Fruit fly (Drosophila melanogaster): ENCODE data around the gene CG14204.

The CG14204 gene

DNA sequence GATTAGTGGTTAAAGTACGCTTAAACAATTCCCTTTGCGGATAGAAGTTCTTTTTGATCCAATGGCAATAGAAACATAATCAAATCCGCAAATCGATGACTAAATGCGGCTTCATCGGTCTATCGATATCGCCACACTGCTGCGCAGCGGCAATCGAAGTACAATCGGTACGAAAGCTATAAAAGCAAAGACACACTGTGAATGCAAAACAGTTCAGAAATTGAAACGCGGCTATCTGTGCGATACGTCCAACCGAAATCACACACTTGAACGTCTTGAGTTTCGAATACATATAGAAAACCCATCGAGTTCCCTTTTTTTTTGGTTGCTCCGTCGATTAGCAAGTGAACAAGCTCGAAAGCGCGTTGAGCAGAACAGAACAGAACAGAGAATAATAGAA, 21.6 kb downstream of the CG14204 start, which contains the start of gene CG14207 (continued):
- no peak for TF ChIP-seq CG12391 (tag; optimal IDR thresholded peaks at IDR 0.05)
- no peak for TF ChIP-seq CG8388 (GFP tag; optimal IDR thresholded peaks at IDR 0.05)
- no peak for TF ChIP-seq Xrp1 (GFP tag; IDR thresholded peaks at IDR 0.05)
- TF ChIP-seq C15 (GFP tag; IDR thresholded peaks at IDR 0.05): no peak
- no peak for TF ChIP-seq CG8359 (GFP tag; optimal IDR thresholded peaks at IDR 0.05; ENCODE audit: borderline replicate concordance)
- TF ChIP-seq Hey (tag; optimal IDR thresholded peaks at IDR 0.05): no peak
- no peak for TF ChIP-seq CG4617 (GFP tag; optimal IDR thresholded peaks at IDR 0.05; ENCODE audit: borderline replicate concordance)
- peak; percentile 51 for TF ChIP-seq pzg (GFP tag; optimal IDR thresholded peaks at IDR 0.05)
- TF ChIP-seq gcm2 (GFP tag; optimal IDR thresholded peaks at IDR 0.05): no peak
- TF ChIP-seq toy (GFP tag; IDR thresholded peaks at IDR 0.05): no peak
- TF ChIP-seq CG2120 (GFP tag; optimal IDR thresholded peaks at IDR 0.05): no peak
- TF ChIP-seq Atf3 (GFP tag; optimal IDR thresholded peaks at IDR 0.05): no peak
- TF ChIP-seq Jarid2 (GFP tag; optimal IDR thresholded peaks at IDR 0.05): peak; percentile 77
- TF ChIP-seq MESR4 (GFP tag; optimal IDR thresholded peaks at IDR 0.05): peak; percentile 22
- no peak for TF ChIP-seq az2 (GFP tag; optimal IDR thresholded peaks at IDR 0.05)
- no peak for TF ChIP-seq Atf-2 (GFP tag; optimal IDR thresholded peaks at IDR 0.05)
- no peak for TF ChIP-seq CG3838 (GFP tag; optimal IDR thresholded peaks at IDR 0.05)
- TF ChIP-seq ind (GFP tag; optimal IDR thresholded peaks at IDR 0.05): no peak
- no peak for TF ChIP-seq phol (tag; optimal IDR thresholded peaks at IDR 0.05)
- no peak for TF ChIP-seq da (GFP tag; optimal IDR thresholded peaks at IDR 0.05)
- peak; percentile 88 for TF ChIP-seq E2f2 (GFP tag; IDR thresholded peaks at IDR 0.05)
- TF ChIP-seq CG12744 (GFP tag; optimal IDR thresholded peaks at IDR 0.05): no peak
- TF ChIP-seq caup (GFP tag; optimal IDR thresholded peaks at IDR 0.05; ENCODE audit: severe bottlenecking): peak; percentile 49
- peak; percentile 40 for TF ChIP-seq CG10543 (GFP tag; optimal IDR thresholded peaks at IDR 0.05)
- peak; percentile 30; the same call in 1 of the 2 replicates for TF ChIP-seq CG11247 (GFP tag; IDR thresholded peaks at IDR 0.05)
- no peak for TF ChIP-seq HLH3B (GFP tag; IDR thresholded peaks at IDR 0.05)
- peak; percentile 28 for TF ChIP-seq Fer1 (GFP tag; optimal IDR thresholded peaks at IDR 0.05)
- TF ChIP-seq CG1647 (GFP tag; optimal IDR thresholded peaks at IDR 0.05): no peak
- TF ChIP-seq CG1603 (tag; optimal IDR thresholded peaks at IDR 0.05): peak; percentile 20
- peak; percentile 28 for TF ChIP-seq pros (GFP tag; optimal IDR thresholded peaks at IDR 0.05)
- TF ChIP-seq CG7963 (GFP tag; IDR thresholded peaks at IDR 0.05; ENCODE audit: partially characterized antibody): peak; percentile 87
- no peak for TF ChIP-seq fd96Cb (tag; optimal IDR thresholded peaks at IDR 0.05)
- TF ChIP-seq unpg (GFP tag; optimal IDR thresholded peaks at IDR 0.05): peak; percentile 6
- TF ChIP-seq CG9932 (GFP tag; IDR thresholded peaks at IDR 0.05): peak; percentile 29; the same call in 1 of the 2 replicates
- peak; percentile 40 for TF ChIP-seq Sry-δ (GFP tag; optimal IDR thresholded peaks at IDR 0.05)
- TF ChIP-seq ATbp (GFP tag; optimal IDR thresholded peaks at IDR 0.05): no peak
- TF ChIP-seq ham (GFP tag; IDR thresholded peaks at IDR 0.05): no peak
- TF ChIP-seq pan (optimal IDR thresholded peaks at IDR 0.05): no peak
- peak in 1 of 2 experiments; percentile 30 for TF ChIP-seq pan (GFP tag; optimal IDR thresholded peaks at IDR 0.05 in 1 of 2, IDR thresholded peaks at IDR 0.05 in 1 of 2)
- peak; percentile 2 for TF ChIP-seq Dip3 (GFP tag; optimal IDR thresholded peaks at IDR 0.05)
- TF ChIP-seq NfI (GFP tag; optimal IDR thresholded peaks at IDR 0.05): peak; percentile 12
- no peak for TF ChIP-seq Drgx (GFP tag; IDR thresholded peaks at IDR 0.05)
- no peak for TF ChIP-seq CG11723 (GFP tag; optimal IDR thresholded peaks at IDR 0.05)
- peak; percentile 61; the same call in 1 of the 2 replicates for TF ChIP-seq chm (GFP tag; IDR thresholded peaks at IDR 0.05)
- no peak for TF ChIP-seq CoRest (tag; optimal IDR thresholded peaks at IDR 0.05)
- TF ChIP-seq cwo (GFP tag; optimal IDR thresholded peaks at IDR 0.05): no peak
- TF ChIP-seq row (GFP tag; IDR thresholded peaks at IDR 0.05): peak; percentile 13; the same call in 1 of the 3 replicates
- TF ChIP-seq NC2β (GFP tag; optimal IDR thresholded peaks at IDR 0.05): peak; percentile 42
- no peak for TF ChIP-seq ara (GFP tag; IDR thresholded peaks at IDR 0.05)
- no peak for TF ChIP-seq eve (GFP tag; optimal IDR thresholded peaks at IDR 0.05)
- peak in 1 of 2 experiments; percentile 9 for TF ChIP-seq bsh (GFP tag; optimal IDR thresholded peaks at IDR 0.05)
